Fruit fly (Drosophila melanogaster): ENCODE data around the gene CG34129.

CG34129 gene

DNA sequence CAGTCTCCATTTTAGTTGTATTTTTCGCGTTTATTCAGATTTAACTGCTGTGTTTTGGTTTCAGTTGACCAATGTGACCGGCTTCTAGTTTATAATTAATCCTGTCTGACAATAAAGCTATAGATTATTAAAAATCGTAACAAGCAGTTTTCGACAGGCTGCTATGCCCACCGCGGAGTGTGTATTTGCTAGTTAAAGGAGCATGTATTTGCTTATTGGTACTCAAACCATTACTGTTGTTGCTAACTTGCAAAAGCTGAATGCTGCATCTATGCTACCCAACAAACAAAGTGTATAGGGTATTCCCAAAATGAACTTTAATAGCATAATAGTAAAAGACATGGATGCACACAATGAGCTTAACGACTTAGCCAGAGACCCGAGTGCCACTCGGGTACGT, 2.3 kb downstream of the CG34129 start, which contains the start of gene CG6073 (continued):
- TF ChIP-seq CG15073 (GFP tag; optimal IDR thresholded peaks at IDR 0.05), result no peak
- TF ChIP-seq CG9797 (GFP tag; optimal IDR thresholded peaks at IDR 0.05), result peak; percentile 85
- TF ChIP-seq ci (GFP tag; IDR thresholded peaks at IDR 0.05), result peak; percentile 66; the same call in 1 of the 3 replicates
- 0 out of 3 replicates have a peak, but pooled peaks have one; percentile 35 for TF ChIP-seq otp (GFP tag; IDR thresholded peaks at IDR 0.05)
- peak; percentile 42 for TF ChIP-seq Camta (GFP tag; optimal IDR thresholded peaks at IDR 0.05)
- no peak for TF ChIP-seq CG8281 (tag; optimal IDR thresholded peaks at IDR 0.05)
- peak; percentile 63; the same call in 1 of the 2 replicates for TF ChIP-seq NFAT (GFP tag; IDR thresholded peaks at IDR 0.05)
- no peak for TF ChIP-seq CG14860 (GFP tag; IDR thresholded peaks at IDR 0.05; ENCODE audit: partially characterized antibody)
- TF ChIP-seq Pdp1 (GFP tag; optimal IDR thresholded peaks at IDR 0.05), result peak; percentile 15 to 69
- TF ChIP-seq CG4424 (GFP tag; optimal IDR thresholded peaks at IDR 0.05), result peak; percentile 31
- no peak for TF ChIP-seq CG13296 (GFP tag; optimal IDR thresholded peaks at IDR 0.05)
- no peak for TF ChIP-seq Gsc (GFP tag; IDR thresholded peaks at IDR 0.05)
- TF ChIP-seq CG1024 (GFP tag; IDR thresholded peaks at IDR 0.05), result no peak
- TF ChIP-seq CG13624 (GFP tag; optimal IDR thresholded peaks at IDR 0.05), result peak; percentile 69
- TF ChIP-seq schlank (tag; optimal IDR thresholded peaks at IDR 0.05), result no peak
- no peak for TF ChIP-seq hbn (GFP tag; IDR thresholded peaks at IDR 0.05; ENCODE audit: partially characterized antibody)
- no peak for TF ChIP-seq CG9727 (GFP tag; optimal IDR thresholded peaks at IDR 0.05)
- peak; percentile 100 for TF ChIP-seq gfzf (GFP tag; optimal IDR thresholded peaks at IDR 0.05)
- no peak for TF ChIP-seq zf30C (GFP tag; optimal IDR thresholded peaks at IDR 0.05)
- no peak for TF ChIP-seq pan (optimal IDR thresholded peaks at IDR 0.05)
- TF ChIP-seq pan (GFP tag; optimal IDR thresholded peaks at IDR 0.05 in 1 of 2, IDR thresholded peaks at IDR 0.05 in 1 of 2), result peak in 1 of 2 experiments; percentile 23
- TF ChIP-seq Ssrp (tag; optimal IDR thresholded peaks at IDR 0.05), result no peak
- no peak for TF ChIP-seq crol (GFP tag; IDR thresholded peaks at IDR 0.05)
- no peak for TF ChIP-seq Vsx1 (GFP tag; optimal IDR thresholded peaks at IDR 0.05)
- TF ChIP-seq p53 (GFP tag; optimal IDR thresholded peaks at IDR 0.05), result peak; percentile 56
- TF ChIP-seq Meics (GFP tag; optimal IDR thresholded peaks at IDR 0.05), result no peak
- TF ChIP-seq CG32532 (GFP tag; IDR thresholded peaks at IDR 0.05), result 0 out of 2 replicates have a peak, but pooled peaks have one; percentile 22
- peak; percentile 83 for TF ChIP-seq CG13894 (tag; optimal IDR thresholded peaks at IDR 0.05)
- TF ChIP-seq CG1233 (GFP tag; optimal IDR thresholded peaks at IDR 0.05), result no peak
- TF ChIP-seq bcd (GFP tag; optimal IDR thresholded peaks at IDR 0.05), result peak; percentile 52
- TF ChIP-seq Spps (tag; optimal IDR thresholded peaks at IDR 0.05), result no peak
- peak; percentile 95 for TF ChIP-seq CG33213 (GFP tag; optimal IDR thresholded peaks at IDR 0.05)
- TF ChIP-seq sens-2 (GFP tag; IDR thresholded peaks at IDR 0.05), result no peak
- peak; percentile 36 for TF ChIP-seq CG7839 (tag; optimal IDR thresholded peaks at IDR 0.05)
- no peak for TF ChIP-seq Dfd (GFP tag; optimal IDR thresholded peaks at IDR 0.05)
- peak; percentile 21 for TF ChIP-seq slp2 (GFP tag; optimal IDR thresholded peaks at IDR 0.05)
- no peak for TF ChIP-seq CG32772 (GFP tag; IDR thresholded peaks at IDR 0.05)
- no peak for TF ChIP-seq CG17802 (tag; optimal IDR thresholded peaks at IDR 0.05)
- TF ChIP-seq sr (GFP tag; IDR thresholded peaks at IDR 0.05), result no peak
- peak; percentile 43 for TF ChIP-seq CG10267 (tag; optimal IDR thresholded peaks at IDR 0.05)
- no peak for TF ChIP-seq Doc3 (GFP tag; IDR thresholded peaks at IDR 0.05; ENCODE audit: partially characterized antibody)
- TF ChIP-seq CG4854 (GFP tag; optimal IDR thresholded peaks at IDR 0.05), result peak; percentile 30
- TF ChIP-seq CG14014 (GFP tag; IDR thresholded peaks at IDR 0.05), result peak; percentile 48; the same call in 1 of the 2 replicates
- TF ChIP-seq chn (GFP tag; optimal IDR thresholded peaks at IDR 0.05), result peak; percentile 26
- peak; percentile 3 for TF ChIP-seq Oli (tag; optimal IDR thresholded peaks at IDR 0.05)
- no peak for TF ChIP-seq psq (GFP tag; optimal IDR thresholded peaks at IDR 0.05)
- no peak for TF ChIP-seq az2 (GFP tag; optimal IDR thresholded peaks at IDR 0.05)
- TF ChIP-seq BtbVII (GFP tag; optimal IDR thresholded peaks at IDR 0.05), result no peak
- TF ChIP-seq mam (GFP tag; optimal IDR thresholded peaks at IDR 0.05), result peak; percentile 59
- no peak for TF ChIP-seq ro (GFP tag; IDR thresholded peaks at IDR 0.05)
- no peak for TF ChIP-seq twi (tag; optimal IDR thresholded peaks at IDR 0.05)

Data from whole organism, embryonic.